Worm (Caenorhabditis elegans): ENCODE results near the gene nspg-10.

ce11 chrIV:4585991-4586390 is 19.6 kb upstream of the nspg-10 start:
- TF ChIP-seq ztf-28 (GFP tag; IDR thresholded peaks at IDR 0.05): no peak
- TF ChIP-seq ccch-3 (GFP tag; optimal IDR thresholded peaks at IDR 0.05): no peak
- TF ChIP-seq lir-1 (GFP tag; conservative IDR thresholded peaks at IDR 0.05): no peak
- TF ChIP-seq F33H1.4 (GFP tag; IDR thresholded peaks at IDR 0.05): no peak

Data from whole organism, young adult.